Fruit fly (Drosophila melanogaster) whole organism, embryonic: ENCODE data around the gene gish.
A peak's percentile ranks its signal among the peaks of the same experiment; 100 is the strongest.

Experiments used
- Atf3 ChIP-seq: fragments of 200-800 bp; sonication (Bioruptor generic); optimal IDR thresholded peaks from 3 replicates; lab custom pipeline; 2016; ENCODE audit warnings: missing biosample characterization, missing genetic modification characterization
- Blimp-1 ChIP-seq: fragments of 200-800 bp; sonication (Bioruptor generic); optimal IDR thresholded peaks from 3 replicates; lab custom pipeline; 2018; ENCODE audit warnings: missing biosample characterization, missing genetic modification characterization, mild to moderate bottlenecking, moderate library complexity, missing genetic modification reagents
- CG10462 ChIP-seq: fragments of 200-800 bp; sonication (Bioruptor generic); optimal IDR thresholded peaks from 2 replicates; lab custom pipeline; 2016; ENCODE audit warnings: missing biosample characterization, missing genetic modification characterization
- CG11456 ChIP-seq: fragments of 200-800 bp; sonication (Bioruptor generic); IDR thresholded peaks from 3 replicates; pipeline ENCODE4 v1.3.6; 2022; ENCODE audit warnings: missing biosample characterization, missing genetic modification characterization
- CG11723 ChIP-seq: fragments of 200-800 bp; sonication (Bioruptor generic); optimal IDR thresholded peaks from 2 replicates; lab custom pipeline; 2017; ENCODE audit warnings: missing biosample characterization, mild to moderate bottlenecking, missing genetic modification characterization
- CG1233 ChIP-seq: fragments of 200-800 bp; sonication (Bioruptor generic); optimal IDR thresholded peaks from 4 replicates; lab custom pipeline; 2018; ENCODE audit warnings: missing biosample characterization, mild to moderate bottlenecking, missing genetic modification characterization
- CG13894 ChIP-seq: fragments of 200-800 bp; sonication (Bioruptor generic); optimal IDR thresholded peaks from 3 replicates; lab custom pipeline; 2018; ENCODE audit warnings: missing biosample characterization, mild to moderate bottlenecking, missing genetic modification characterization, moderate library complexity
- CG14441 ChIP-seq: fragments of 200-800 bp; sonication (Bioruptor generic); IDR thresholded peaks from 2 replicates; pipeline ENCODE4 v1.3.6; 2022; ENCODE audit warnings: missing biosample characterization, missing genetic modification characterization
- CG15269 ChIP-seq: fragments of 200-800 bp; sonication (Bioruptor generic); optimal IDR thresholded peaks from 2 replicates; lab custom pipeline; 2018; ENCODE audit warnings: missing biosample characterization, mild to moderate bottlenecking, missing genetic modification characterization, moderate library complexity
- CG1603 ChIP-seq: fragments of 200-800 bp; sonication (Bioruptor generic); optimal IDR thresholded peaks from 2 replicates; lab custom pipeline; 2019; ENCODE audit warnings: missing biosample characterization, mild to moderate bottlenecking, missing genetic modification characterization, moderate library complexity
- CG17359 ChIP-seq: fragments of 200-800 bp; sonication (Bioruptor generic); optimal IDR thresholded peaks from 3 replicates; lab custom pipeline; 2018; ENCODE audit warnings: missing biosample characterization, mild to moderate bottlenecking, missing genetic modification characterization, moderate library complexity
- CG17802 ChIP-seq: fragments of 200-800 bp; sonication (Bioruptor generic); optimal IDR thresholded peaks from 2 replicates; lab custom pipeline; 2018; ENCODE audit warnings: missing biosample characterization, mild to moderate bottlenecking, missing genetic modification characterization, moderate library complexity
- CG18764 ChIP-seq: fragments of 200-800 bp; sonication (Bioruptor generic); optimal IDR thresholded peaks from 3 replicates; lab custom pipeline; 2016; ENCODE audit warnings: missing biosample characterization, missing genetic modification characterization
- CG2889 ChIP-seq: fragments of 200-800 bp; sonication (Bioruptor generic); IDR thresholded peaks from 3 replicates; pipeline ENCODE4 v1.3.6; 2022; ENCODE audit warnings: missing biosample characterization, missing genetic modification characterization
- CG30431 ChIP-seq: fragments of 200-800 bp; sonication (Bioruptor generic); optimal IDR thresholded peaks from 2 replicates; lab custom pipeline; 2017; ENCODE audit warnings: missing biosample characterization, missing genetic modification characterization
- CG31388 ChIP-seq: fragments of 200-800 bp; sonication (Bioruptor generic); optimal IDR thresholded peaks from 2 replicates; lab custom pipeline; 2016; ENCODE audit warnings: missing biosample characterization, missing genetic modification characterization
- CG31441 ChIP-seq: fragments of 200-800 bp; sonication (Bioruptor generic); IDR thresholded peaks from 2 replicates; pipeline ENCODE4 v1.3.6; 2022; ENCODE audit warnings: missing biosample characterization, missing genetic modification characterization
- CG33213 ChIP-seq: fragments of 200-800 bp; sonication (Bioruptor generic); optimal IDR thresholded peaks from 3 replicates; lab custom pipeline; 2016; ENCODE audit warnings: missing biosample characterization, missing genetic modification characterization
- CG3838 ChIP-seq: fragments of 200-800 bp; sonication (Bioruptor generic); optimal IDR thresholded peaks from 3 replicates; lab custom pipeline; 2016; ENCODE audit warnings: missing biosample characterization, missing genetic modification characterization
- CG7839 ChIP-seq: fragments of 200-800 bp; sonication (Bioruptor generic); optimal IDR thresholded peaks from 3 replicates; lab custom pipeline; 2018; ENCODE audit warnings: missing biosample characterization, mild to moderate bottlenecking, missing genetic modification characterization, moderate library complexity
- CG7963 ChIP-seq: fragments of 200-800 bp; sonication (Bioruptor generic); IDR thresholded peaks from 3 replicates; pipeline ENCODE4 v1.3.6; 2022; ENCODE audit warnings: missing biosample characterization, missing genetic modification characterization; ENCODE audit not compliant: partially characterized antibody
- CG9609 ChIP-seq: fragments of 200-800 bp; sonication (Bioruptor generic); optimal IDR thresholded peaks from 3 replicates; lab custom pipeline; 2016; ENCODE audit warnings: missing biosample characterization, missing genetic modification characterization
- CHES-1-like ChIP-seq: fragments of 200-800 bp; sonication (Bioruptor generic); optimal IDR thresholded peaks from 2 replicates; lab custom pipeline; 2016; ENCODE audit warnings: missing biosample characterization, missing genetic modification characterization
- Doc3 ChIP-seq: fragments of 200-800 bp; sonication (Bioruptor generic); IDR thresholded peaks from 3 replicates; pipeline ENCODE4 v1.3.6; 2022; ENCODE audit warnings: missing biosample characterization, missing genetic modification characterization; ENCODE audit not compliant: partially characterized antibody
- E2f1 ChIP-seq: fragments of 200-800 bp; sonication (Bioruptor generic); IDR thresholded peaks from 2 replicates; pipeline ENCODE4 v1.3.6; 2022; ENCODE audit warnings: missing biosample characterization, missing genetic modification characterization
- Elba2 ChIP-seq: fragments of 200-800 bp; sonication (Bioruptor generic); optimal IDR thresholded peaks from 3 replicates; lab custom pipeline; 2016; ENCODE audit warnings: missing biosample characterization, missing genetic modification characterization
- Hr39 ChIP-seq: fragments of >200 bp; optimal IDR thresholded peaks from 2 replicates; lab custom pipeline; 2017
- Lpt ChIP-seq: fragments of >200 bp; optimal IDR thresholded peaks from 2 replicates; lab custom pipeline; 2018; ENCODE audit warnings: missing biosample characterization, missing genetic modification characterization
- MTF-1 ChIP-seq: fragments of 200-800 bp; sonication (Bioruptor generic); optimal IDR thresholded peaks from 2 replicates; lab custom pipeline; 2018; ENCODE audit warnings: missing biosample characterization, mild to moderate bottlenecking, missing genetic modification characterization, borderline replicate concordance
- Max ChIP-seq: fragments of 200-800 bp; sonication (Bioruptor generic); optimal IDR thresholded peaks from 2 replicates; lab custom pipeline; 2016; ENCODE audit warnings: missing biosample characterization, mild to moderate bottlenecking, missing genetic modification characterization
- Pdp1 ChIP-seq, 2 experiments: fragments of 200-800 bp; sonication (Bioruptor generic); optimal IDR thresholded peaks; 3 replicates each; lab custom pipeline; 2016; ENCODE audit warnings: missing biosample characterization in 2 of 2, missing genetic modification characterization in 2 of 2, mild to moderate bottlenecking in 1 of 2, moderate library complexity in 1 of 2
- Poxn ChIP-seq: fragments of 200-800 bp; sonication (Bioruptor generic); IDR thresholded peaks from 2 replicates; pipeline ENCODE4 v1.3.6; 2022; ENCODE audit warnings: missing biosample characterization, missing genetic modification characterization
- Ssrp ChIP-seq: fragments of 200-800 bp; sonication (Bioruptor generic); optimal IDR thresholded peaks from 2 replicates; lab custom pipeline; 2018; ENCODE audit warnings: missing biosample characterization, mild to moderate bottlenecking, missing genetic modification characterization, moderate library complexity
- abd-A ChIP-seq: fragments of 200-800 bp; sonication (Bioruptor generic); optimal IDR thresholded peaks from 3 replicates; lab custom pipeline; 2019; ENCODE audit warnings: missing biosample characterization, mild to moderate bottlenecking, missing genetic modification characterization, moderate library complexity
- aop ChIP-seq: fragments of 200-800 bp; sonication (Bioruptor generic); IDR thresholded peaks from 2 replicates; pipeline ENCODE4 v1.3.6; 2022; ENCODE audit warnings: missing biosample characterization, missing genetic modification characterization
- bcd ChIP-seq: fragments of 200-800 bp; sonication (Bioruptor generic); optimal IDR thresholded peaks from 2 replicates; lab custom pipeline; 2017; ENCODE audit warnings: missing biosample characterization, mild to moderate bottlenecking, missing genetic modification characterization
- cad ChIP-seq: fragments of >200 bp; optimal IDR thresholded peaks from 2 replicates; lab custom pipeline; 2017; ENCODE audit warnings: missing biosample characterization, missing genetic modification characterization
- chn ChIP-seq: fragments of 200-800 bp; sonication (Bioruptor generic); optimal IDR thresholded peaks from 2 replicates; lab custom pipeline; 2016; ENCODE audit warnings: missing biosample characterization, missing genetic modification characterization
- dimm ChIP-seq: fragments of 200-800 bp; sonication (Bioruptor generic); IDR thresholded peaks from 2 replicates; pipeline ENCODE4 v1.3.6; 2022; ENCODE audit warnings: missing biosample characterization, missing genetic modification characterization
- fd102C ChIP-seq: fragments of 200-800 bp; sonication (Bioruptor generic); optimal IDR thresholded peaks from 2 replicates; lab custom pipeline; 2018; ENCODE audit warnings: missing biosample characterization, mild to moderate bottlenecking, missing genetic modification characterization, moderate library complexity
- gcm ChIP-seq: fragments of 200-800 bp; sonication (Bioruptor generic); optimal IDR thresholded peaks from 2 replicates; lab custom pipeline; 2019; ENCODE audit warnings: missing biosample characterization, mild to moderate bottlenecking, missing genetic modification characterization, moderate library complexity
- grn ChIP-seq: fragments of 200-800 bp; sonication (Bioruptor generic); optimal IDR thresholded peaks from 3 replicates; lab custom pipeline; 2017; ENCODE audit warnings: missing biosample characterization, missing genetic modification characterization
- lmd ChIP-seq: fragments of 200-800 bp; sonication (Bioruptor generic); IDR thresholded peaks from 2 replicates; pipeline ENCODE4 v1.3.6; 2022; ENCODE audit warnings: missing biosample characterization, missing genetic modification characterization
- odd ChIP-seq: fragments of 200-800 bp; sonication (Bioruptor generic); optimal IDR thresholded peaks from 2 replicates; lab custom pipeline; 2017; ENCODE audit warnings: missing biosample characterization, mild to moderate bottlenecking, missing genetic modification characterization
- pb ChIP-seq: fragments of 200-800 bp; sonication (Bioruptor generic); optimal IDR thresholded peaks from 3 replicates; lab custom pipeline; 2016; ENCODE audit warnings: missing biosample characterization, missing genetic modification characterization
- pho ChIP-seq: fragments of 200-800 bp; sonication (Bioruptor generic); optimal IDR thresholded peaks from 2 replicates; lab custom pipeline; 2016; ENCODE audit warnings: missing biosample characterization, missing genetic modification characterization
- sens ChIP-seq: fragments of 200-800 bp; sonication (Bioruptor generic); peaks from one replicate; lab custom pipeline; 2016; ENCODE audit warnings: missing biosample characterization, missing genetic modification characterization
- ssp ChIP-seq: fragments of 200-800 bp; sonication (Bioruptor generic); IDR thresholded peaks from 2 replicates; pipeline ENCODE4 v1.3.6; 2022; ENCODE audit warnings: missing biosample characterization, missing genetic modification characterization
- tup ChIP-seq: fragments of 200-800 bp; sonication (Bioruptor generic); optimal IDR thresholded peaks from 2 replicates; lab custom pipeline; 2016; ENCODE audit warnings: missing biosample characterization, mild to moderate bottlenecking, missing genetic modification characterization, moderate library complexity
- zfh2 ChIP-seq: fragments of 200-800 bp; sonication (Bioruptor generic); optimal IDR thresholded peaks from 2 replicates; lab custom pipeline; 2016; ENCODE audit warnings: missing biosample characterization, missing genetic modification characterization

gish gene

DNA sequence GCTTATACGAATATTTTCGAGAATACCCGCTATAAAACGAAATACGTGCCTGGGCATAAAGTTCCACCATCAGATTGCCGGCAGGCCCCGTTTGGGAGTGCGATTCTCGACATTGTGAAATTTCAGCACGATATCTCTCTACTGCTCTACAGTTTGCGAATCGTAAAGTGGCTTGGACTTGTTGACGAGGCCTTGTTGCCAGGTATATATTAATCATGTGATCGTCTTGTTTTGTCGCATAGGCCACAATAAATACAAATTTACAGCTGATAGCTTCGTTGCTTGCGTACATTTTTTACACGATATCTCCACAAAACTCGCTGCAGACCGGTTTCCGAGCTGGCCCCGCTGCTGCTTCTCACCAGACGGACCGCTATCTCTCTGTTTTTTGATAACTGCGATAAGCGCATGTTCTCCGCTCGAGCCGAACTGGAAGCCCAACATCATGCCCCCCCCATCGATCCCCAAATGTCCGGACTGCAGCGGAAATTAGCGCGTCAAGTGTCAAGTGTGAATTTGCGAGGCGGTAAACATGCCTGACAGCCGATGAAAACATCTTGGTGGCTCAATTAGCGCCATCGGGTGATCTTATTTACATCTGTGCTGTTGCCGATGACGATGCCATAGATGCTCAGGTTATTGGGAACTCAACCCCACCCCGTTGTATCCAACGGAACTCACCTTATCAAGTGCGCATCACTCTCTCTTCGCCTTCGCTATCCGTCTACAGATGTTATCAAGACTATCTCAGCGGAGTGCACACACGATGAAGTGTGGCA, 37.2 kb downstream of the gish start (continued):
- TF ChIP-seq Lpt (GFP tag; lab: Kevin White, UChicago): no peak
- TF ChIP-seq fd102C: no peak
- no peak for TF ChIP-seq lmd (GFP tag; lab: Robert Waterston, UW)
- TF ChIP-seq CG1603 (tag; lab: Kevin White, UChicago): peak; percentile 19
- TF ChIP-seq gcm: no peak
- TF ChIP-seq CG2889 (GFP tag; lab: Robert Waterston, UW): no peak
- peak; percentile 27 for TF ChIP-seq CHES-1-like (GFP tag; lab: Kevin White, UChicago)
- TF ChIP-seq cad (GFP tag; lab: Kevin White, UChicago): no peak
- peak; percentile 38; the same call in 1 of the 2 replicates for TF ChIP-seq CG14441 (GFP tag; lab: Robert Waterston, UW)
- no peak for TF ChIP-seq dimm (GFP tag; lab: Robert Waterston, UW)
- TF ChIP-seq CG1233 (GFP tag; lab: Kevin White, UChicago): peak; percentile 93
- no peak for TF ChIP-seq aop (GFP tag; lab: Robert Waterston, UW)
- no peak for TF ChIP-seq Elba2 (GFP tag; lab: Kevin White, UChicago)
- no peak for TF ChIP-seq CG30431 (GFP tag; lab: Kevin White, UChicago)
- TF ChIP-seq bcd (GFP tag; lab: Kevin White, UChicago): peak; percentile 6
- TF ChIP-seq CG17359 (tag; lab: Kevin White, UChicago): peak; percentile 31
- peak; percentile 70 for TF ChIP-seq grn (GFP tag; lab: Kevin White, UChicago)
- no peak for TF ChIP-seq Poxn
- no peak for TF ChIP-seq pb
- no peak for TF ChIP-seq CG31388 (GFP tag; lab: Kevin White, UChicago)
- TF ChIP-seq CG10462: no peak
- no peak for TF ChIP-seq CG18764 (GFP tag; lab: Kevin White, UChicago)
- no peak for TF ChIP-seq CG13894
- no peak for TF ChIP-seq ssp (GFP tag; lab: Robert Waterston, UW)
- TF ChIP-seq CG3838 (GFP tag; lab: Kevin White, UChicago): no peak
- TF ChIP-seq zfh2 (GFP tag; lab: Kevin White, UChicago): peak; percentile 10
- TF ChIP-seq E2f1 (GFP tag; lab: Robert Waterston, UW): peak; percentile 47; the same call in 1 of the 2 replicates
- no peak for TF ChIP-seq abd-A (tag; lab: Kevin White, UChicago)
- no peak for TF ChIP-seq Doc3 (GFP tag; lab: Robert Waterston, UW)
- peak; percentile 16 for TF ChIP-seq Ssrp (tag; lab: Kevin White, UChicago)
- TF ChIP-seq CG11456: no peak
- TF ChIP-seq CG31441 (GFP tag; lab: Robert Waterston, UW): no peak
- TF ChIP-seq odd: no peak
- TF ChIP-seq Pdp1 (GFP tag; optimal IDR thresholded peaks at IDR 0.05; lab: Kevin White, UChicago): peak; percentile 2 to 34
- TF ChIP-seq Hr39: no peak
- peak; percentile 48 for TF ChIP-seq CG15269 (tag; lab: Kevin White, UChicago)
- TF ChIP-seq CG33213: no peak
- TF ChIP-seq CG11723 (GFP tag; lab: Kevin White, UChicago): no peak
- TF ChIP-seq pho (GFP tag; lab: Kevin White, UChicago): no peak
- TF ChIP-seq Max: no peak
- no peak for TF ChIP-seq CG17802 (tag; lab: Kevin White, UChicago)
- peak; percentile 35 for TF ChIP-seq CG7839 (tag; lab: Kevin White, UChicago)
- no peak for TF ChIP-seq MTF-1
- no peak for TF ChIP-seq CG9609
- peak; percentile 35 for TF ChIP-seq chn (GFP tag; lab: Kevin White, UChicago)
- no peak for TF ChIP-seq Atf3 (GFP tag; lab: Kevin White, UChicago)
- TF ChIP-seq tup (GFP tag; lab: Kevin White, UChicago): no peak
- TF ChIP-seq sens: peak; percentile 53
- 0 out of 3 replicates have a peak, but pooled peaks have one; percentile 31 for TF ChIP-seq CG7963 (GFP tag; lab: Robert Waterston, UW)
- peak; percentile 21 for TF ChIP-seq Blimp-1
